Fruit fly (Drosophila melanogaster): ENCODE measurements around the gene CG2200.

Gene CG2200

dm6 chrX:13088025-13088805, 5.9 kb upstream of the CG2200 start (continued):
- no peak for TF ChIP-seq CG11695 (GFP tag; IDR thresholded peaks at IDR 0.05)
- TF ChIP-seq Atf6 (GFP tag; IDR thresholded peaks at IDR 0.05), result no peak
- TF ChIP-seq CG9609 (GFP tag; optimal IDR thresholded peaks at IDR 0.05), result peak; percentile 11
- TF ChIP-seq sima (GFP tag; optimal IDR thresholded peaks at IDR 0.05), result no peak
- TF ChIP-seq CTCF (GFP tag; optimal IDR thresholded peaks at IDR 0.05), result no peak
- TF ChIP-seq CG17361 (GFP tag; IDR thresholded peaks at IDR 0.05), result peak; percentile 39; the same call in 1 of the 3 replicates
- TF ChIP-seq oc (tag; optimal IDR thresholded peaks at IDR 0.05), result peak; percentile 32
- peak; percentile 36 for TF ChIP-seq GATAe (GFP tag; conservative IDR thresholded peaks at IDR 0.05)
- no peak for TF ChIP-seq Dip3 (GFP tag; optimal IDR thresholded peaks at IDR 0.05)
- TF ChIP-seq CG7357 (GFP tag; IDR thresholded peaks at IDR 0.05), result no peak
- TF ChIP-seq Abd-B (GFP tag; optimal IDR thresholded peaks at IDR 0.05), result no peak
- no peak for TF ChIP-seq CG2889 (GFP tag; IDR thresholded peaks at IDR 0.05)
- no peak for TF ChIP-seq pho (GFP tag; optimal IDR thresholded peaks at IDR 0.05)
- peak; percentile 6 for TF ChIP-seq odd (GFP tag; optimal IDR thresholded peaks at IDR 0.05)
- TF ChIP-seq Ravus (GFP tag; IDR thresholded peaks at IDR 0.05), result no peak
- no peak for TF ChIP-seq prd (optimal IDR thresholded peaks at IDR 0.05)
- no peak for TF ChIP-seq prd (GFP tag; IDR thresholded peaks at IDR 0.05)
- TF ChIP-seq Mad (GFP tag; optimal IDR thresholded peaks at IDR 0.05), result no peak
- TF ChIP-seq CG34376 (GFP tag; optimal IDR thresholded peaks at IDR 0.05), result peak; percentile 10
- no peak for TF ChIP-seq CG1602 (GFP tag; optimal IDR thresholded peaks at IDR 0.05)
- TF ChIP-seq CG34422 (GFP tag; IDR thresholded peaks at IDR 0.05), result peak; percentile 47; the same call in 1 of the 3 replicates
- no peak; the same call in 1 of the 2 replicates for TF ChIP-seq bbx (GFP tag; IDR thresholded peaks at IDR 0.05; ENCODE audit: partially characterized antibody)
- no peak for TF ChIP-seq nau (GFP tag; optimal IDR thresholded peaks at IDR 0.05)
- no peak for TF ChIP-seq CG11093 (GFP tag; IDR thresholded peaks at IDR 0.05)
- no peak for TF ChIP-seq CG32772 (GFP tag; IDR thresholded peaks at IDR 0.05)
- no peak for TF ChIP-seq CG10959 (GFP tag; IDR thresholded peaks at IDR 0.05)
- peak; percentile 80 for TF ChIP-seq sens (GFP tag)
- no peak for TF ChIP-seq ara (GFP tag; IDR thresholded peaks at IDR 0.05)
- TF ChIP-seq jing (GFP tag; optimal IDR thresholded peaks at IDR 0.05), result no peak
- peak; percentile 23 for TF ChIP-seq zf30C (GFP tag; optimal IDR thresholded peaks at IDR 0.05)
- peak; percentile 32; the same call in 1 of the 2 replicates for TF ChIP-seq sisA (GFP tag; IDR thresholded peaks at IDR 0.05)
- peak; percentile 27 for TF ChIP-seq bcd (GFP tag; optimal IDR thresholded peaks at IDR 0.05)
- TF ChIP-seq tx (GFP tag; optimal IDR thresholded peaks at IDR 0.05), result no peak
- TF ChIP-seq ci (GFP tag; IDR thresholded peaks at IDR 0.05), result 0 out of 3 replicates have a peak, but pooled peaks have one; percentile 59
- TF ChIP-seq CG11504 (tag; optimal IDR thresholded peaks at IDR 0.05), result no peak
- TF ChIP-seq lola (GFP tag; optimal IDR thresholded peaks at IDR 0.05), result no peak
- TF ChIP-seq wor (GFP tag; IDR thresholded peaks at IDR 0.05), result no peak
- TF ChIP-seq slbo (GFP tag; IDR thresholded peaks at IDR 0.05), result peak; percentile 24; the same call in 1 of the 2 replicates
- no peak for TF ChIP-seq Dad (GFP tag; optimal IDR thresholded peaks at IDR 0.05)
- no peak for TF ChIP-seq fd102C (GFP tag; optimal IDR thresholded peaks at IDR 0.05)
- TF ChIP-seq Bteb2 (GFP tag; optimal IDR thresholded peaks at IDR 0.05), result no peak
- TF ChIP-seq CG33557 (GFP tag; optimal IDR thresholded peaks at IDR 0.05), result peak; percentile 30
- TF ChIP-seq peb (GFP tag; IDR thresholded peaks at IDR 0.05), result no peak
- TF ChIP-seq CG13123 (GFP tag; optimal IDR thresholded peaks at IDR 0.05), result no peak
- TF ChIP-seq CG10366 (GFP tag; IDR thresholded peaks at IDR 0.05), result no peak
- TF ChIP-seq gfzf (GFP tag; optimal IDR thresholded peaks at IDR 0.05), result no peak
- TF ChIP-seq Atf3 (GFP tag; optimal IDR thresholded peaks at IDR 0.05), result no peak
- no peak for TF ChIP-seq Mrtf (GFP tag; IDR thresholded peaks at IDR 0.05)
- no peak for TF ChIP-seq crp (GFP tag; optimal IDR thresholded peaks at IDR 0.05)
- TF ChIP-seq ttk (GFP tag; IDR thresholded peaks at IDR 0.05), result no peak
- TF ChIP-seq Drgx (GFP tag; IDR thresholded peaks at IDR 0.05), result no peak
- TF ChIP-seq shn (GFP tag; optimal IDR thresholded peaks at IDR 0.05), result no peak

Measured in whole organism, embryonic.